Worm (Caenorhabditis elegans): ENCODE results near the gene col-40.
"Not testable (repeated sequence)": the region's sequence is repeated elsewhere in the genome, so short reads cannot be mapped to it uniquely, and the experiment has no call there.

Gene col-40

ce11 chrII:1060702-1061101 lies 46.1 kb downstream of the col-40 start, which contains the start of gene btb-10:
btb-10 (minus strand) TSS chrII:1060802.
- TF ChIP-seq W03F9.2, dao-5, him-1 (tag; optimal IDR thresholded peaks at IDR 0.05): not testable (repeated sequence)

- no peak for TF ChIP-seq him-1 (tag; optimal IDR thresholded peaks at IDR 0.05)
- TF ChIP-seq dao-5 (tag; optimal IDR thresholded peaks at IDR 0.05), result no peak
- no peak for TF ChIP-seq W03F9.2 (tag; optimal IDR thresholded peaks at IDR 0.05)
Measured at ce11 chrII:1056844-1057243, 49.9 kb downstream of the col-40 start.

Measured in whole organism, L4/young adult.